Worm (Caenorhabditis elegans): ENCODE results near the gene C01G10.6.

DNA sequence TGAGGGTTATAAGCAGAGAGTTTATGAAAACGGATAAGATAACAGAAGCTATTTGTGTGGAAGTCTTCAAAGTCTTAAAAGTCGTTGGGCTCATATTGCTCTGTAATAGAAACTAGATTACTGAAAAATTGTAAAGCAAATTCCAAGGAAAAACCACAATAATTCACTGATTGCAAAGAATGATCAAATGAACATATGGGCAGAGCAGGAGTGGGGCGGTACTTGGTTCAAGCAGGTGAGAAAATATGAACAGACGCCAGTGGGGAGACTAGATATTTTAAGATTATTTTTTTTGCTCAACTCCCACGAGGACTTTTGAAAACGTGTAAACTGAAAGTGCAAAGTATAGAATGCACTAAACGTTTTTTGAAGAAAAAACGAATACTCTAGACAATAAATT lies 45.0 kb downstream of the C01G10.6 start, which contains the start of gene str-171:
- TF ChIP-seq nhr-11 (tag; optimal IDR thresholded peaks at IDR 0.05) (no peak), ceh-24 (tag; optimal IDR thresholded peaks at IDR 0.05) (no peak), ets-4 (tag; optimal IDR thresholded peaks at IDR 0.05) (no peak), elt-4 (tag; optimal IDR thresholded peaks at IDR 0.05) (no peak), ama-1 (optimal IDR thresholded peaks at IDR 0.05) (no peak), hlh-15 (tag; optimal IDR thresholded peaks at IDR 0.05) (no peak), hlh-8 (tag; optimal IDR thresholded peaks at IDR 0.05) (no peak), eyg-1 (tag; optimal IDR thresholded peaks at IDR 0.05) (no peak), K02D7.2 (tag; optimal IDR thresholded peaks at IDR 0.05) (no peak), zip-5 (tag; optimal IDR thresholded peaks at IDR 0.05) (no peak), tbx-2 (tag; optimal IDR thresholded peaks at IDR 0.05) (no peak), dmd-4 (tag; optimal IDR thresholded peaks at IDR 0.05; ENCODE audit: borderline replicate concordance) (no peak), tbx-7 (tag; optimal IDR thresholded peaks at IDR 0.05) (no peak), ceh-48 (tag; optimal IDR thresholded peaks at IDR 0.05) (no peak)
